Worm (Caenorhabditis elegans) whole organism, L4/young adult: ENCODE results near the gene C37H5.5.

Source experiments
- W03F9.2 ChIP-seq: fragments of 150-350 bp; optimal IDR thresholded peaks from 2 replicates; lab custom pipeline; 2014; ENCODE audit warnings: missing biosample characterization, missing genetic modification characterization
- him-1 ChIP-seq: sonication (generic microtip); optimal IDR thresholded peaks from 2 replicates; lab custom pipeline; 2016; ENCODE audit warnings: missing genotype, missing genetic modification reagents, missing genetic modification characterization, missing compliant biosample characterization

- no peak for TF ChIP-seq him-1 (tag; lab: Kevin White, UChicago)
- no peak for TF ChIP-seq W03F9.2
These were observed 37.2 kb downstream of the C37H5.5 start for ce11 chrV:4864330-4864729.
